Worm (Caenorhabditis elegans) whole organism, L3 larva: ENCODE data around the gene F17E9.3.
A peak's percentile ranks its signal among the peaks of the same experiment; 100 is the strongest.

ENCODE experiments used
- R02D3.7 ChIP-seq: fragments of 150-350 bp; optimal IDR thresholded peaks from 2 replicates; lab custom pipeline; 2014; ENCODE audit warnings: missing biosample characterization, missing genetic modification characterization
- ZK546.5 ChIP-seq: sonication (generic microtip); optimal IDR thresholded peaks from 2 replicates; lab custom pipeline; 2017; ENCODE audit warnings: missing biosample characterization, missing genetic modification characterization
- aly-2 ChIP-seq: fragments of 150-350 bp; optimal IDR thresholded peaks from 2 replicates; lab custom pipeline; 2014; ENCODE audit warnings: missing biosample characterization, missing genetic modification characterization
- ama-1 ChIP-seq: fragments of 150-350 bp; optimal IDR thresholded peaks from 2 replicates; lab custom pipeline; 2018
- ceh-16 ChIP-seq: sonication (generic microtip); optimal IDR thresholded peaks from 2 replicates; lab custom pipeline; 2017; ENCODE audit warnings: missing biosample characterization, missing genetic modification characterization
- ceh-28 ChIP-seq: fragments of 150-350 bp; optimal IDR thresholded peaks from 2 replicates; lab custom pipeline; 2014; ENCODE audit warnings: missing biosample characterization, missing genetic modification reagents, missing genetic modification characterization
- ceh-82 ChIP-seq: fragments of 150-350 bp; optimal IDR thresholded peaks from 2 replicates; lab custom pipeline; 2014; ENCODE audit warnings: missing biosample characterization, missing genetic modification characterization
- ceh-9 ChIP-seq: sonication (generic microtip); optimal IDR thresholded peaks from 2 replicates; lab custom pipeline; 2018; ENCODE audit warnings: missing biosample characterization, missing genetic modification characterization
- daf-12 ChIP-seq: fragments of 150-350 bp; optimal IDR thresholded peaks from 2 replicates; lab custom pipeline; 2014; ENCODE audit warnings: missing biosample characterization, missing genetic modification reagents, missing genetic modification characterization
- egl-27 ChIP-seq: sonication (generic microtip); optimal IDR thresholded peaks from 4 replicates; lab custom pipeline; 2017; ENCODE audit warnings: missing biosample characterization, missing genetic modification reagents, missing genetic modification characterization
- egl-5 ChIP-seq: fragments of 150-350 bp; optimal IDR thresholded peaks from 2 replicates; lab custom pipeline; 2017; ENCODE audit warnings: missing biosample characterization, missing genetic modification reagents, missing genetic modification characterization, inconsistent platforms
- elt-1 ChIP-seq: fragments of 150-350 bp; optimal IDR thresholded peaks from 2 replicates; lab custom pipeline; 2014; ENCODE audit warnings: missing biosample characterization, missing genetic modification characterization
- elt-2 ChIP-seq: sonication (generic microtip); optimal IDR thresholded peaks from 2 replicates; lab custom pipeline; 2016; ENCODE audit warnings: missing genetic modification reagents, mild to moderate bottlenecking, missing genetic modification characterization, missing compliant biosample characterization
- elt-3 ChIP-seq, 3 experiments: fragments of 150-350 bp in 1 of 3; sonication (generic microtip) in 2 of 3; optimal IDR thresholded peaks; 2 replicates in 2 of 3; 4 replicates in 1 of 3; lab custom pipeline; 2014 to 2017; ENCODE audit warnings: missing biosample characterization in 3 of 3, missing genetic modification characterization in 3 of 3
- eor-1 ChIP-seq, 2 experiments: fragments of 150-350 bp; optimal IDR thresholded peaks; 2 replicates each; lab custom pipeline; 2014 to 2018; ENCODE audit warnings: missing biosample characterization in 2 of 2, missing genetic modification characterization in 2 of 2
- fkh-10 ChIP-seq: sonication (generic microtip); optimal IDR thresholded peaks from 2 replicates; lab custom pipeline; 2017; ENCODE audit warnings: missing biosample characterization, missing genetic modification reagents, missing genetic modification characterization
- fkh-2 ChIP-seq: fragments of 150-350 bp; optimal IDR thresholded peaks from 2 replicates; lab custom pipeline; 2014; ENCODE audit warnings: missing biosample characterization, missing genetic modification reagents, missing genetic modification characterization
- fos-1 ChIP-seq: fragments of 150-350 bp; optimal IDR thresholded peaks from 2 replicates; lab custom pipeline; 2014; ENCODE audit warnings: missing biosample characterization, missing genetic modification characterization
- hmg-11 ChIP-seq: sonication (generic microtip); optimal IDR thresholded peaks from 2 replicates; lab custom pipeline; 2016; ENCODE audit warnings: missing genetic modification characterization, missing compliant biosample characterization
- jun-1 ChIP-seq: fragments of 150-350 bp; optimal IDR thresholded peaks from 2 replicates; lab custom pipeline; 2014; ENCODE audit warnings: missing biosample characterization, missing genetic modification reagents, missing genetic modification characterization
- lin-15B ChIP-seq: fragments of 150-350 bp; optimal IDR thresholded peaks from 2 replicates; lab custom pipeline; 2014; ENCODE audit warnings: missing biosample characterization, missing genetic modification characterization
- lin-39 ChIP-seq: fragments of 150-350 bp; optimal IDR thresholded peaks from 2 replicates; lab custom pipeline; 2018; ENCODE audit warnings: missing biosample characterization, missing genetic modification reagents, missing genetic modification characterization
- lsy-12 ChIP-seq: sonication (generic microtip); optimal IDR thresholded peaks from 2 replicates; lab custom pipeline; 2016; ENCODE audit warnings: mild to moderate bottlenecking, missing genetic modification characterization, missing compliant biosample characterization
- mdl-1 ChIP-seq: fragments of 150-350 bp; optimal IDR thresholded peaks from 2 replicates; lab custom pipeline; 2014; ENCODE audit warnings: missing biosample characterization, missing genetic modification characterization
- mml-1 ChIP-seq: fragments of 150-350 bp; sonication (generic microtip); optimal IDR thresholded peaks from 3 replicates; lab custom pipeline; 2014; ENCODE audit warnings: missing biosample characterization, missing genetic modification characterization
- nfya-1 ChIP-seq: sonication (generic microtip); optimal IDR thresholded peaks from 2 replicates; lab custom pipeline; 2017; ENCODE audit warnings: missing genetic modification characterization, mild to moderate bottlenecking, missing compliant biosample characterization, antibody characterized with exemption, moderate library complexity; ENCODE audit not compliant: insufficient read depth
- nhr-11 ChIP-seq: fragments of 150-350 bp; optimal IDR thresholded peaks from 2 replicates; lab custom pipeline; 2014; ENCODE audit warnings: missing biosample characterization, missing genetic modification characterization
- nhr-12 ChIP-seq: fragments of 150-350 bp; optimal IDR thresholded peaks from 2 replicates; lab custom pipeline; 2014; ENCODE audit warnings: missing biosample characterization, missing genetic modification characterization
- nhr-23 ChIP-seq: fragments of 150-350 bp; optimal IDR thresholded peaks from 2 replicates; lab custom pipeline; 2014; ENCODE audit warnings: missing biosample characterization, missing genetic modification reagents, missing genetic modification characterization
- nhr-237 ChIP-seq: fragments of 150-350 bp; optimal IDR thresholded peaks from 2 replicates; lab custom pipeline; 2014; ENCODE audit warnings: missing biosample characterization, missing genetic modification characterization
- nhr-25 ChIP-seq: sonication (generic microtip); optimal IDR thresholded peaks from 2 replicates; lab custom pipeline; 2017; ENCODE audit warnings: missing biosample characterization, missing genetic modification characterization
- nhr-28 ChIP-seq: fragments of 150-350 bp; optimal IDR thresholded peaks from 2 replicates; lab custom pipeline; 2014; ENCODE audit warnings: missing biosample characterization, missing genetic modification characterization
- nhr-43 ChIP-seq: sonication (generic microtip); optimal IDR thresholded peaks from 2 replicates; lab custom pipeline; 2016; ENCODE audit warnings: mild to moderate bottlenecking, missing genetic modification characterization, missing compliant biosample characterization; ENCODE audit not compliant: poor library complexity, severe bottlenecking
- nhr-67 ChIP-seq: fragments of 150-350 bp; optimal IDR thresholded peaks from 2 replicates; lab custom pipeline; 2014; ENCODE audit warnings: missing biosample characterization, missing genetic modification characterization
- nhr-76 ChIP-seq: fragments of 150-350 bp; sonication (generic microtip); optimal IDR thresholded peaks from 5 replicates; lab custom pipeline; 2014; ENCODE audit warnings: missing biosample characterization, missing genetic modification characterization
- nhr-77 ChIP-seq: fragments of 150-350 bp; optimal IDR thresholded peaks from 2 replicates; lab custom pipeline; 2014; ENCODE audit warnings: missing biosample characterization, missing genetic modification characterization
- pha-4 ChIP-seq: fragments of 150-350 bp; optimal IDR thresholded peaks from 2 replicates; lab custom pipeline; 2014; ENCODE audit warnings: missing biosample characterization, missing genetic modification reagents, missing genetic modification characterization
- pqm-1 ChIP-seq: fragments of 150-350 bp; optimal IDR thresholded peaks from 2 replicates; lab custom pipeline; 2017; ENCODE audit warnings: missing biosample characterization, missing genetic modification characterization, inconsistent platforms
- sea-2 ChIP-seq: fragments of 150-350 bp; sonication (generic microtip); optimal IDR thresholded peaks from 4 replicates; lab custom pipeline; 2014; ENCODE audit warnings: missing biosample characterization, missing genetic modification reagents, missing genetic modification characterization
- skn-1 ChIP-seq: fragments of 150-350 bp; optimal IDR thresholded peaks from 2 replicates; lab custom pipeline; 2014; ENCODE audit warnings: missing biosample characterization, missing genetic modification characterization
- snpc-4 ChIP-seq: fragments of 150-350 bp; optimal IDR thresholded peaks from 2 replicates; lab custom pipeline; 2014; ENCODE audit warnings: missing biosample characterization, missing genetic modification characterization
- tbx-2 ChIP-seq: sonication (generic microtip); optimal IDR thresholded peaks from 2 replicates; lab custom pipeline; 2016; ENCODE audit warnings: mild to moderate bottlenecking, missing genetic modification characterization, missing compliant biosample characterization
- unc-39 ChIP-seq: sonication (generic microtip); optimal IDR thresholded peaks from 4 replicates; lab custom pipeline; 2017; ENCODE audit warnings: missing biosample characterization, missing genetic modification characterization
- unc-62 ChIP-seq: fragments of 150-350 bp; sonication (generic microtip); optimal IDR thresholded peaks from 4 replicates; lab custom pipeline; 2014; ENCODE audit warnings: missing biosample characterization, missing genetic modification reagents, missing genetic modification characterization
- zag-1 ChIP-seq: fragments of 150-350 bp; optimal IDR thresholded peaks from 2 replicates; lab custom pipeline; 2014; ENCODE audit warnings: missing biosample characterization, missing genetic modification characterization
- ztf-11 ChIP-seq: fragments of 150-350 bp; optimal IDR thresholded peaks from 2 replicates; lab custom pipeline; 2014; ENCODE audit warnings: missing biosample characterization, missing genetic modification characterization
- ztf-4 ChIP-seq: fragments of 150-350 bp; optimal IDR thresholded peaks from 2 replicates; lab custom pipeline; 2014; ENCODE audit warnings: missing biosample characterization, missing genetic modification characterization

F17E9.3 gene

ce11 chrIV:8375381-8375780 is 20.7 kb downstream of the F17E9.3 start:
- TF ChIP-seq ama-1 (lab: Kevin White, UChicago) (peak; percentile 84), eor-1 (tag; optimal IDR thresholded peaks at IDR 0.05; lab: Kevin White, UChicago) (no peak), fkh-10 (no peak), pqm-1 (peak; percentile 72), nhr-43 (tag; lab: Kevin White, UChicago) (peak; percentile 81), snpc-4 (tag; lab: Kevin White, UChicago) (peak; percentile 63), pha-4 (tag; lab: Kevin White, UChicago) (peak; percentile 88), sea-2 (GFP tag; lab: Kevin White, UChicago) (no peak), lsy-12 (tag; lab: Kevin White, UChicago) (peak; percentile 79), nhr-25 (peak; percentile 59), elt-1 (tag; lab: Kevin White, UChicago) (no peak), elt-2 (tag; lab: Kevin White, UChicago) (peak; percentile 66), ZK546.5 (tag; lab: Kevin White, UChicago) (no peak), lin-39 (tag; lab: Kevin White, UChicago) (peak; percentile 90), unc-39 (tag; lab: Kevin White, UChicago) (no peak), ztf-11 (no peak), ceh-82 (tag; lab: Kevin White, UChicago) (peak; percentile 18), elt-3 (tag; optimal IDR thresholded peaks at IDR 0.05; lab: Kevin White, UChicago) (no peak), ceh-9 (tag; lab: Kevin White, UChicago) (no peak), ztf-4 (tag; lab: Kevin White, UChicago) (peak; percentile 30), zag-1 (tag; lab: Kevin White, UChicago) (no peak), ceh-16 (tag; lab: Kevin White, UChicago) (no peak), daf-12 (no peak), mml-1 (tag; lab: Kevin White, UChicago) (no peak), skn-1 (tag; lab: Kevin White, UChicago) (peak; percentile 57), nhr-237 (no peak), hmg-11 (tag; lab: Kevin White, UChicago) (no peak), R02D3.7 (peak; percentile 79), lin-15B (tag; lab: Kevin White, UChicago) (peak; percentile 59), nhr-28 (tag; lab: Kevin White, UChicago) (no peak), mdl-1 (no peak), fos-1 (tag; lab: Kevin White, UChicago) (no peak), unc-62 (GFP tag; lab: Kevin White, UChicago) (no peak), nhr-67 (no peak), jun-1 (tag; lab: Kevin White, UChicago) (peak; percentile 55), egl-27 (peak; percentile 7), fkh-2 (tag; lab: Kevin White, UChicago) (no peak), nhr-12 (tag; lab: Kevin White, UChicago) (no peak), nhr-11 (no peak), ceh-28 (tag; lab: Kevin White, UChicago) (no peak), nhr-77 (tag; lab: Kevin White, UChicago) (no peak), aly-2 (tag; lab: Kevin White, UChicago) (no peak), egl-5 (peak; percentile 71), nfya-1 (tag; lab: Kevin White, UChicago) (peak; percentile 80), nhr-76 (tag; lab: Kevin White, UChicago) (no peak), nhr-23 (peak; percentile 56), tbx-2 (tag; lab: Kevin White, UChicago) (peak; percentile 59)
